Worm (Caenorhabditis elegans): ENCODE measurements around the gene kel-10.

The kel-10 gene

ce11 chrIII:10136778-10137177, 35.5 kb upstream of the kel-10 start, which contains the start of gene ZK1128.7:
ZK1128.7 (plus strand) TSS chrIII:10137006.
- TF ChIP-seq nhr-23 (tag; optimal IDR thresholded peaks at IDR 0.05) (peak; percentile 22), ama-1 (optimal IDR thresholded peaks at IDR 0.05) (no peak), pha-4 (tag; optimal IDR thresholded peaks at IDR 0.05) (peak; percentile 51)

- TF ChIP-seq unc-39 (tag; optimal IDR thresholded peaks at IDR 0.05) (no peak), pqm-1 (tag; optimal IDR thresholded peaks at IDR 0.05) (peak; percentile 23), lin-15B (tag; optimal IDR thresholded peaks at IDR 0.05) (no peak), pha-4 (tag; optimal IDR thresholded peaks at IDR 0.05) (peak; percentile 36), elt-2 (tag; optimal IDR thresholded peaks at IDR 0.05) (peak; percentile 63)
Measured at ce11 chrIII:10134517-10134916, 33.3 kb upstream of the kel-10 start.

- TF ChIP-seq ztf-11 (tag; optimal IDR thresholded peaks at IDR 0.05), result no peak
- no peak for TF ChIP-seq nhr-11 (tag; optimal IDR thresholded peaks at IDR 0.05)
- no peak for TF ChIP-seq ceh-16 (tag; optimal IDR thresholded peaks at IDR 0.05)
- peak; percentile 79 for TF ChIP-seq pha-4 (tag; optimal IDR thresholded peaks at IDR 0.05)
- peak; percentile 79 for TF ChIP-seq elt-1 (tag; optimal IDR thresholded peaks at IDR 0.05)
- peak; percentile 75 for TF ChIP-seq pqm-1 (tag; optimal IDR thresholded peaks at IDR 0.05)
- no peak for TF ChIP-seq eor-1 (tag; optimal IDR thresholded peaks at IDR 0.05)
- TF ChIP-seq lin-15B (tag; optimal IDR thresholded peaks at IDR 0.05), result no peak
- TF ChIP-seq nhr-237 (tag; optimal IDR thresholded peaks at IDR 0.05), result no peak
- no peak for TF ChIP-seq nfya-1 (tag; optimal IDR thresholded peaks at IDR 0.05; ENCODE audit: insufficient read depth)
- no peak for TF ChIP-seq elt-3 (tag; optimal IDR thresholded peaks at IDR 0.05)
- TF ChIP-seq unc-62 (GFP tag; optimal IDR thresholded peaks at IDR 0.05), result no peak
- TF ChIP-seq egl-27 (tag; optimal IDR thresholded peaks at IDR 0.05), result no peak
- no peak for TF ChIP-seq R02D3.7 (tag; optimal IDR thresholded peaks at IDR 0.05)
- TF ChIP-seq zag-1 (tag; optimal IDR thresholded peaks at IDR 0.05), result no peak
- TF ChIP-seq fkh-10 (GFP tag; optimal IDR thresholded peaks at IDR 0.05), result no peak
- no peak for TF ChIP-seq nhr-76 (tag; optimal IDR thresholded peaks at IDR 0.05)
- no peak for TF ChIP-seq aly-2 (tag; optimal IDR thresholded peaks at IDR 0.05)
- TF ChIP-seq fos-1 (tag; optimal IDR thresholded peaks at IDR 0.05), result no peak
- TF ChIP-seq sea-2 (GFP tag; optimal IDR thresholded peaks at IDR 0.05), result no peak
- TF ChIP-seq snpc-4 (tag; optimal IDR thresholded peaks at IDR 0.05), result no peak
- no peak for TF ChIP-seq ceh-9 (tag; optimal IDR thresholded peaks at IDR 0.05)
- no peak for TF ChIP-seq nhr-67 (tag; optimal IDR thresholded peaks at IDR 0.05)
- no peak for TF ChIP-seq tbx-2 (tag; optimal IDR thresholded peaks at IDR 0.05)
- TF ChIP-seq mml-1 (tag; optimal IDR thresholded peaks at IDR 0.05), result no peak
- no peak for TF ChIP-seq skn-1 (tag; optimal IDR thresholded peaks at IDR 0.05)
- no peak for TF ChIP-seq ZK546.5 (tag; optimal IDR thresholded peaks at IDR 0.05)
- TF ChIP-seq fkh-2 (tag; optimal IDR thresholded peaks at IDR 0.05), result no peak
- TF ChIP-seq hmg-11 (tag; optimal IDR thresholded peaks at IDR 0.05), result no peak
- TF ChIP-seq ztf-4 (tag; optimal IDR thresholded peaks at IDR 0.05), result no peak
- no peak for TF ChIP-seq lin-39 (tag; optimal IDR thresholded peaks at IDR 0.05)
- no peak for TF ChIP-seq ceh-82 (tag; optimal IDR thresholded peaks at IDR 0.05)
- no peak for TF ChIP-seq unc-39 (tag; optimal IDR thresholded peaks at IDR 0.05)
- TF ChIP-seq elt-2 (tag; optimal IDR thresholded peaks at IDR 0.05), result peak; percentile 72
- no peak for TF ChIP-seq mdl-1 (tag; optimal IDR thresholded peaks at IDR 0.05)
- TF ChIP-seq ama-1 (optimal IDR thresholded peaks at IDR 0.05), result no peak
- no peak for TF ChIP-seq nhr-28 (tag; optimal IDR thresholded peaks at IDR 0.05)
- TF ChIP-seq nhr-43 (tag; optimal IDR thresholded peaks at IDR 0.05; ENCODE audit: poor library complexity, severe bottlenecking), result no peak
- TF ChIP-seq lsy-12 (tag; optimal IDR thresholded peaks at IDR 0.05), result no peak
- peak; percentile 30 for TF ChIP-seq nhr-25 (tag; optimal IDR thresholded peaks at IDR 0.05)
- TF ChIP-seq daf-12 (tag; optimal IDR thresholded peaks at IDR 0.05), result no peak
- no peak for TF ChIP-seq nhr-12 (tag; optimal IDR thresholded peaks at IDR 0.05)
- TF ChIP-seq egl-5 (tag; optimal IDR thresholded peaks at IDR 0.05), result no peak
- no peak for TF ChIP-seq nhr-77 (tag; optimal IDR thresholded peaks at IDR 0.05)
- TF ChIP-seq nhr-23 (tag; optimal IDR thresholded peaks at IDR 0.05), result peak; percentile 10
- TF ChIP-seq jun-1 (tag; optimal IDR thresholded peaks at IDR 0.05), result no peak
- TF ChIP-seq ceh-28 (tag; optimal IDR thresholded peaks at IDR 0.05), result no peak
Measured at ce11 chrIII:10132495-10133450, 31.5 kb upstream of the kel-10 start.

Measured in whole organism, L3 larva.